Fruit fly (Drosophila melanogaster) whole organism, embryonic: ENCODE results near the gene CG2681.

Experiments used
- Antp ChIP-seq: fragments of 200-800 bp; sonication (Bioruptor generic); optimal IDR thresholded peaks from 3 replicates; lab custom pipeline; 2016; ENCODE audit warnings: missing biosample characterization, missing genetic modification characterization
- B-H1 ChIP-seq: fragments of 200-800 bp; sonication (Bioruptor generic); IDR thresholded peaks from 3 replicates; pipeline ENCODE4 v1.3.6; 2022; ENCODE audit warnings: missing biosample characterization, missing genetic modification characterization
- CG10267 ChIP-seq: fragments of 200-800 bp; sonication (Bioruptor generic); optimal IDR thresholded peaks from 2 replicates; lab custom pipeline; 2018; ENCODE audit warnings: missing biosample characterization, mild to moderate bottlenecking, missing genetic modification characterization, moderate library complexity
- CG10321 ChIP-seq: fragments of 200-800 bp; sonication (Bioruptor generic); IDR thresholded peaks from 2 replicates; pipeline ENCODE4 v1.3.6; 2022; ENCODE audit warnings: missing biosample characterization, missing genetic modification characterization
- CG10959 ChIP-seq: fragments of 200-800 bp; sonication (Bioruptor generic); IDR thresholded peaks from 2 replicates; pipeline ENCODE4 v1.3.6; 2022; ENCODE audit warnings: missing biosample characterization, missing genetic modification characterization
- CG11085 ChIP-seq: fragments of 200-800 bp; sonication (Bioruptor generic); IDR thresholded peaks from 2 replicates; pipeline ENCODE4 v1.3.6; 2022; ENCODE audit warnings: missing biosample characterization, missing genetic modification characterization
- CG11560 ChIP-seq: fragments of 200-800 bp; sonication (Bioruptor generic); IDR thresholded peaks from 3 replicates; pipeline ENCODE4 v1.3.6; 2022; ENCODE audit warnings: missing biosample characterization, missing genetic modification characterization
- CG12104 ChIP-seq: fragments of 200-800 bp; sonication (Bioruptor generic); optimal IDR thresholded peaks from 3 replicates; lab custom pipeline; 2016; ENCODE audit warnings: missing biosample characterization, missing genetic modification characterization
- CG12155 ChIP-seq: fragments of 200-800 bp; sonication (Bioruptor generic); optimal IDR thresholded peaks from 3 replicates; lab custom pipeline; 2016; ENCODE audit warnings: missing biosample characterization, missing genetic modification characterization
- CG15011 ChIP-seq: fragments of 200-800 bp; sonication (Bioruptor generic); optimal IDR thresholded peaks from 3 replicates; lab custom pipeline; 2018; ENCODE audit warnings: missing biosample characterization, mild to moderate bottlenecking, missing genetic modification characterization
- CG1529 ChIP-seq: fragments of 200-800 bp; sonication (Bioruptor generic); optimal IDR thresholded peaks from 3 replicates; lab custom pipeline; 2018; ENCODE audit warnings: missing biosample characterization, missing genetic modification characterization
- CG1603 ChIP-seq: fragments of 200-800 bp; sonication (Bioruptor generic); optimal IDR thresholded peaks from 2 replicates; lab custom pipeline; 2019; ENCODE audit warnings: missing biosample characterization, mild to moderate bottlenecking, missing genetic modification characterization, moderate library complexity
- CG17829 ChIP-seq: fragments of 200-800 bp; optimal IDR thresholded peaks from 2 replicates; lab custom pipeline; 2019; ENCODE audit warnings: missing biosample characterization, mild to moderate bottlenecking, missing genetic modification characterization, moderate library complexity
- CG1792 ChIP-seq: fragments of 200-800 bp; sonication (Bioruptor generic); optimal IDR thresholded peaks from 2 replicates; lab custom pipeline; 2016; ENCODE audit warnings: missing biosample characterization, missing genetic modification characterization
- CG18476 ChIP-seq: fragments of 200-800 bp; sonication (Bioruptor generic); optimal IDR thresholded peaks from 2 replicates; lab custom pipeline; 2016; ENCODE audit warnings: missing biosample characterization, mild to moderate bottlenecking, missing genetic modification characterization
- CG2875 ChIP-seq: fragments of 200-800 bp; sonication (Bioruptor generic); optimal IDR thresholded peaks from 2 replicates; lab custom pipeline; 2017; ENCODE audit warnings: missing biosample characterization, mild to moderate bottlenecking, missing genetic modification characterization, missing genetic modification reagents
- CG31441 ChIP-seq: fragments of 200-800 bp; sonication (Bioruptor generic); IDR thresholded peaks from 2 replicates; pipeline ENCODE4 v1.3.6; 2022; ENCODE audit warnings: missing biosample characterization, missing genetic modification characterization
- CG3726 ChIP-seq: fragments of 200-800 bp; sonication (Bioruptor generic); IDR thresholded peaks from 3 replicates; pipeline ENCODE4, ENCODE4 v1.3.6; 2022; ENCODE audit warnings: missing biosample characterization, missing genetic modification characterization
- CG6175 ChIP-seq: fragments of 200-800 bp; sonication (Bioruptor generic); IDR thresholded peaks from 3 replicates; pipeline ENCODE4 v1.3.6; 2022; ENCODE audit warnings: missing biosample characterization, missing genetic modification characterization
- CG7271 ChIP-seq: fragments of 200-800 bp; sonication (Bioruptor generic); optimal IDR thresholded peaks from 2 replicates; lab custom pipeline; 2018; ENCODE audit warnings: missing biosample characterization, mild to moderate bottlenecking, missing genetic modification characterization, moderate library complexity
- CG7745 ChIP-seq: fragments of 200-800 bp; sonication (Bioruptor generic); optimal IDR thresholded peaks from 2 replicates; lab custom pipeline; 2018; ENCODE audit warnings: missing biosample characterization, mild to moderate bottlenecking, missing genetic modification characterization, moderate library complexity
- CG7839 ChIP-seq: fragments of 200-800 bp; sonication (Bioruptor generic); optimal IDR thresholded peaks from 3 replicates; lab custom pipeline; 2018; ENCODE audit warnings: missing biosample characterization, mild to moderate bottlenecking, missing genetic modification characterization, moderate library complexity
- E2f1 ChIP-seq: fragments of 200-800 bp; sonication (Bioruptor generic); IDR thresholded peaks from 2 replicates; pipeline ENCODE4 v1.3.6; 2022; ENCODE audit warnings: missing biosample characterization, missing genetic modification characterization
- ERR ChIP-seq: fragments of 200-800 bp; sonication (Bioruptor generic); optimal IDR thresholded peaks from 2 replicates; lab custom pipeline; 2016; ENCODE audit warnings: missing biosample characterization, missing genetic modification characterization
- HHEX ChIP-seq: fragments of 200-800 bp; sonication (Bioruptor generic); optimal IDR thresholded peaks from 3 replicates; lab custom pipeline; 2017; ENCODE audit warnings: missing biosample characterization, mild to moderate bottlenecking, missing genetic modification characterization, missing genetic modification reagents
- Hr51 ChIP-seq, 2 experiments: fragments of 200-800 bp; sonication (Bioruptor generic); optimal IDR thresholded peaks; 2 replicates in 1 of 2; 3 replicates in 1 of 2; lab custom pipeline; 2016 to 2018; ENCODE audit warnings: missing biosample characterization in 2 of 2, missing genetic modification characterization in 2 of 2, mild to moderate bottlenecking in 1 of 2, moderate library complexity in 1 of 2
- Max ChIP-seq: fragments of 200-800 bp; sonication (Bioruptor generic); optimal IDR thresholded peaks from 2 replicates; lab custom pipeline; 2016; ENCODE audit warnings: missing biosample characterization, mild to moderate bottlenecking, missing genetic modification characterization
- NC2α ChIP-seq: fragments of 200-800 bp; sonication (Bioruptor generic); optimal IDR thresholded peaks from 2 replicates; lab custom pipeline; 2016; ENCODE audit warnings: missing biosample characterization, missing genetic modification characterization
- NK7.1 ChIP-seq: fragments of 200-800 bp; sonication (Bioruptor generic); optimal IDR thresholded peaks from 3 replicates; lab custom pipeline; 2016; ENCODE audit warnings: missing biosample characterization, missing genetic modification characterization
- Neu2 ChIP-seq: fragments of 200-800 bp; sonication (Bioruptor generic); optimal IDR thresholded peaks from 3 replicates; lab custom pipeline; 2016; ENCODE audit warnings: missing biosample characterization, missing genetic modification characterization, borderline replicate concordance
- Ptx1 ChIP-seq: fragments of 200-800 bp; sonication (Bioruptor generic); IDR thresholded peaks from 2 replicates; pipeline ENCODE4 v1.3.6; 2022; ENCODE audit warnings: missing biosample characterization, missing genetic modification characterization
- Six4 ChIP-seq: fragments of 200-800 bp; sonication (Bioruptor generic); optimal IDR thresholded peaks from 2 replicates; lab custom pipeline; 2016; ENCODE audit warnings: missing biosample characterization, missing genetic modification characterization
- Spps ChIP-seq: fragments of 200-800 bp; sonication (Bioruptor generic); optimal IDR thresholded peaks from 2 replicates; lab custom pipeline; 2018; ENCODE audit warnings: missing biosample characterization, mild to moderate bottlenecking, missing genetic modification characterization
- cad ChIP-seq: fragments of >200 bp; optimal IDR thresholded peaks from 2 replicates; lab custom pipeline; 2017; ENCODE audit warnings: missing biosample characterization, missing genetic modification characterization
- cg ChIP-seq: fragments of 200-800 bp; sonication (Bioruptor generic); optimal IDR thresholded peaks from 3 replicates; lab custom pipeline; 2019; ENCODE audit warnings: missing biosample characterization, mild to moderate bottlenecking, missing genetic modification characterization, moderate library complexity
- chif ChIP-seq, 2 experiments: fragments of 200-800 bp; sonication (Bioruptor generic); optimal IDR thresholded peaks; 3 replicates each; lab custom pipeline; 2016; ENCODE audit warnings: missing biosample characterization in 2 of 2, missing genetic modification characterization in 2 of 2
- crp ChIP-seq, 2 experiments: fragments of 200-800 bp; sonication (Bioruptor generic); optimal IDR thresholded peaks; 2 replicates in 1 of 2; 3 replicates in 1 of 2; lab custom pipeline; 2017; ENCODE audit warnings: missing biosample characterization in 2 of 2, missing genetic modification characterization in 2 of 2, mild to moderate bottlenecking in 1 of 2, moderate library complexity in 1 of 2
- da ChIP-seq: fragments of 200-800 bp; sonication (Bioruptor generic); optimal IDR thresholded peaks from 2 replicates; lab custom pipeline; 2016; ENCODE audit warnings: missing biosample characterization, missing genetic modification characterization
- gem ChIP-seq: fragments of 200-800 bp; sonication (Bioruptor generic); optimal IDR thresholded peaks from 2 replicates; lab custom pipeline; 2019; ENCODE audit warnings: missing biosample characterization, mild to moderate bottlenecking, missing genetic modification characterization, moderate library complexity
- kah ChIP-seq: fragments of 200-800 bp; sonication (Bioruptor generic); optimal IDR thresholded peaks from 2 replicates; lab custom pipeline; 2018; ENCODE audit warnings: missing biosample characterization, mild to moderate bottlenecking, missing genetic modification characterization
- mam ChIP-seq: fragments of 200-800 bp; sonication (Bioruptor generic); optimal IDR thresholded peaks from 3 replicates; lab custom pipeline; 2016; ENCODE audit warnings: missing biosample characterization, missing genetic modification characterization
- nau ChIP-seq: fragments of 200-800 bp; sonication (Bioruptor generic); optimal IDR thresholded peaks from 3 replicates; lab custom pipeline; 2017; ENCODE audit warnings: missing biosample characterization, mild to moderate bottlenecking, missing genetic modification characterization, missing genetic modification reagents
- odd ChIP-seq: fragments of 200-800 bp; sonication (Bioruptor generic); optimal IDR thresholded peaks from 2 replicates; lab custom pipeline; 2017; ENCODE audit warnings: missing biosample characterization, mild to moderate bottlenecking, missing genetic modification characterization
- phol ChIP-seq: fragments of 200-800 bp; sonication (Bioruptor generic); optimal IDR thresholded peaks from 3 replicates; lab custom pipeline; 2018; ENCODE audit warnings: missing biosample characterization, mild to moderate bottlenecking, missing genetic modification characterization, moderate library complexity
- pros ChIP-seq: fragments of 200-800 bp; sonication (Bioruptor generic); optimal IDR thresholded peaks from 3 replicates; lab custom pipeline; 2019; ENCODE audit warnings: missing biosample characterization, mild to moderate bottlenecking, missing genetic modification characterization, moderate library complexity
- pzg ChIP-seq: fragments of 200-800 bp; sonication (Bioruptor generic); optimal IDR thresholded peaks from 3 replicates; lab custom pipeline; 2018; ENCODE audit warnings: missing biosample characterization, mild to moderate bottlenecking, missing genetic modification characterization, moderate library complexity
- sr ChIP-seq: fragments of 200-800 bp; sonication (Bioruptor generic); IDR thresholded peaks from 3 replicates; pipeline ENCODE4 v1.3.6; 2022; ENCODE audit warnings: missing biosample characterization, missing genetic modification characterization
- ssp ChIP-seq: fragments of 200-800 bp; sonication (Bioruptor generic); IDR thresholded peaks from 2 replicates; pipeline ENCODE4 v1.3.6; 2022; ENCODE audit warnings: missing biosample characterization, missing genetic modification characterization
- zen2 ChIP-seq: fragments of 200-800 bp; sonication (Bioruptor generic); IDR thresholded peaks from 3 replicates; pipeline ENCODE4 v1.3.6; 2022; ENCODE audit warnings: missing biosample characterization, missing genetic modification characterization; ENCODE audit not compliant: partially characterized antibody
- zf30C ChIP-seq: fragments of 200-800 bp; sonication (Bioruptor generic); optimal IDR thresholded peaks from 3 replicates; lab custom pipeline; 2018; ENCODE audit warnings: missing biosample characterization, mild to moderate bottlenecking, missing genetic modification characterization
- zfh2 ChIP-seq: fragments of 200-800 bp; sonication (Bioruptor generic); optimal IDR thresholded peaks from 2 replicates; lab custom pipeline; 2016; ENCODE audit warnings: missing biosample characterization, missing genetic modification characterization

CG2681 gene

dm6 chrX:2757400-2757799, 48.9 kb downstream of the CG2681 start (continued):
- TF ChIP-seq Max (GFP tag; lab: Kevin White, UChicago) (no peak), Neu2 (GFP tag; lab: Kevin White, UChicago) (no peak), chif (GFP tag; optimal IDR thresholded peaks at IDR 0.05; lab: Kevin White, UChicago) (peak in 1 of 2 experiments; percentile 5), odd (no peak), Ptx1 (GFP tag; lab: Robert Waterston, UW) (peak; percentile 58), zen2 (GFP tag; lab: Robert Waterston, UW) (no peak), CG18476 (GFP tag; lab: Kevin White, UChicago) (no peak), CG3726 (GFP tag; lab: Robert Waterston, UW) (no peak), CG17829 (tag; lab: Kevin White, UChicago) (peak; percentile 11), CG11560 (tag; lab: Robert Waterston, UW) (no peak), CG1603 (tag; lab: Kevin White, UChicago) (peak; percentile 46), CG7271 (tag; lab: Kevin White, UChicago) (no peak), Antp (GFP tag; lab: Kevin White, UChicago) (no peak), CG1792 (GFP tag; lab: Kevin White, UChicago) (no peak), da (GFP tag; lab: Kevin White, UChicago) (no peak), CG10959 (GFP tag; lab: Robert Waterston, UW) (no peak), CG12104 (GFP tag; lab: Kevin White, UChicago) (no peak), crp (GFP tag; optimal IDR thresholded peaks at IDR 0.05; lab: Kevin White, UChicago) (no peak), Spps (tag; lab: Kevin White, UChicago) (no peak), CG1529 (GFP tag; lab: Kevin White, UChicago) (no peak), CG7839 (tag; lab: Kevin White, UChicago) (peak; percentile 31), ERR (GFP tag; lab: Kevin White, UChicago) (no peak), Hr51 (GFP tag; optimal IDR thresholded peaks at IDR 0.05; lab: Kevin White, UChicago) (peak in 1 of 2 experiments; percentile 14), CG15011 (no peak), zfh2 (GFP tag; lab: Kevin White, UChicago) (no peak), E2f1 (GFP tag; lab: Robert Waterston, UW) (no peak), B-H1 (no peak; the same call in 2 of the 3 replicates), cg (GFP tag; lab: Kevin White, UChicago) (no peak), gem (tag; lab: Kevin White, UChicago) (peak; percentile 38), NC2α (GFP tag; lab: Kevin White, UChicago) (no peak), CG7745 (tag; lab: Kevin White, UChicago) (no peak), pzg (GFP tag; lab: Kevin White, UChicago) (no peak), nau (no peak), ssp (GFP tag; lab: Robert Waterston, UW) (peak; percentile 23; the same call in 1 of the 2 replicates), Six4 (GFP tag; lab: Kevin White, UChicago) (no peak), HHEX (GFP tag; lab: Kevin White, UChicago) (peak; percentile 32), mam (GFP tag; lab: Kevin White, UChicago) (no peak), phol (tag; lab: Kevin White, UChicago) (peak; percentile 29), CG10267 (tag; lab: Kevin White, UChicago) (peak; percentile 9), CG10321 (GFP tag; lab: Robert Waterston, UW) (no peak), NK7.1 (GFP tag; lab: Kevin White, UChicago) (no peak), cad (GFP tag; lab: Kevin White, UChicago) (no peak), CG2875 (GFP tag; lab: Kevin White, UChicago) (no peak), pros (GFP tag; lab: Kevin White, UChicago) (no peak), CG31441 (0 out of 2 replicates have a peak, but pooled peaks have one; percentile 29), zf30C (GFP tag; lab: Kevin White, UChicago) (no peak), kah (GFP tag; lab: Kevin White, UChicago) (no peak), CG6175 (no peak), CG12155 (GFP tag; lab: Kevin White, UChicago) (no peak), CG11085 (GFP tag; lab: Robert Waterston, UW) (no peak), sr (GFP tag; lab: Robert Waterston, UW) (no peak)
